Worm (Caenorhabditis elegans): Measurements from ENCODE around the gene Y47D3A.20.

DNA sequence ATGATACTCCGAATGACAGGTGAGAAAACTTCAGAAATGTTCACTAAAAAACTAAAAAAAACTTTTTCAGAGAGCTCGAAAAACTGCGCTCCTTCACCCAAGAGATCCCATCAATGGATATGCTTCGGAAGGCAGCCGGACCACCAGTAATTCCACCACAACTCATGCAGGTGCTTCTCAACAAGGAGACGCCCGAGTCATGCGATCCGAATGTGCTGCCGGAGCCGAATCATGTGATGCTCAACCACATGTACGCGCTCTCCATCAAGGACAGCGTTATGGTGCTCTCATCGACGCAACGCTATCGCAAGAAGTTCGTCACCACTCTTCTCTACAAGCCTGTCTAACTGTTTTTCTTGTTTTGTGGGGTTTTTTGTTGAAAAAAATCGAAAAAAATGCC is 37.1 kb upstream of the Y47D3A.20 start:
- TF ChIP-seq lsy-12 (tag; optimal IDR thresholded peaks at IDR 0.05) (no peak), unc-39 (tag; optimal IDR thresholded peaks at IDR 0.05) (no peak), nhr-237 (tag; optimal IDR thresholded peaks at IDR 0.05) (no peak), nhr-25 (tag; optimal IDR thresholded peaks at IDR 0.05) (no peak), ztf-4 (tag; optimal IDR thresholded peaks at IDR 0.05) (no peak), unc-62 (GFP tag; optimal IDR thresholded peaks at IDR 0.05) (no peak), nhr-76 (tag; optimal IDR thresholded peaks at IDR 0.05) (no peak), mdl-1 (tag; optimal IDR thresholded peaks at IDR 0.05) (no peak)

All from whole organism, L3 larva.